Worm (Caenorhabditis elegans): Measurements from ENCODE around the gene cst-1.

cst-1 gene

ce11 chrX:4343915-4344314, 4.5 kb downstream of the cst-1 start, which contains the start of gene F14H12.3:
TSS of gene F14H12.3 (plus strand) at chrX:4344215.
- TF ChIP-seq unc-62 (GFP tag; optimal IDR thresholded peaks at IDR 0.05) = no peak

ce11 chrX:4350198-4350597, 10.8 kb downstream of the cst-1 start, which contains the start of gene F14H12.2:
TSS of gene F14H12.2 (plus strand) at chrX:4350498.
- no peak for TF ChIP-seq unc-62 (GFP tag; optimal IDR thresholded peaks at IDR 0.05)

ce11 chrX:4353318-4353717, 13.9 kb downstream of the cst-1 start, which contains the start of gene col-165:
TSS of gene col-165 (plus strand) at chrX:4353618.
- TF ChIP-seq unc-62 (GFP tag; optimal IDR thresholded peaks at IDR 0.05) = no peak

- TF ChIP-seq unc-62 (GFP tag; optimal IDR thresholded peaks at IDR 0.05) = no peak
Measured at ce11 chrX:4357467-4357866, 18.0 kb downstream of the cst-1 start, which contains the start of gene F14H12.6. TSS of gene F14H12.6 (minus strand) at chrX:4357567.

- TF ChIP-seq unc-62 (GFP tag; optimal IDR thresholded peaks at IDR 0.05) = no peak
Measured at ce11 chrX:4359030-4359429, 19.6 kb downstream of the cst-1 start.

- TF ChIP-seq unc-62 (GFP tag; optimal IDR thresholded peaks at IDR 0.05) = no peak
Measured at ce11 chrX:4362522-4362921, 23.1 kb downstream of the cst-1 start, which contains the start of gene F14H12.7. TSS of gene F14H12.7 (minus strand) at chrX:4362622.

ce11 chrX:4363200-4363599, 23.8 kb downstream of the cst-1 start, which contains the start of gene F14H12.17:
TSS of gene F14H12.17 (minus strand) at chrX:4363300.
- no peak for TF ChIP-seq unc-62 (GFP tag; optimal IDR thresholded peaks at IDR 0.05)

ce11 chrX:4364877-4365276, 25.4 kb downstream of the cst-1 start, which contains the start of gene F14H12.8:
TSS of gene F14H12.8 (minus strand) at chrX:4364977.
- TF ChIP-seq unc-62 (GFP tag; optimal IDR thresholded peaks at IDR 0.05) = no peak

ce11 chrX:4366231-4366630, 26.8 kb downstream of the cst-1 start, which contains the start of gene R160.3:
TSS of gene R160.3 (minus strand) at chrX:4366331.
- no peak for TF ChIP-seq unc-62 (GFP tag; optimal IDR thresholded peaks at IDR 0.05)

ce11 chrX:4367414-4367813, 28.0 kb downstream of the cst-1 start, which contains the start of gene R160.10:
TSS of gene R160.10 (minus strand) at chrX:4367514.
- TF ChIP-seq unc-62 (GFP tag; optimal IDR thresholded peaks at IDR 0.05) = no peak

- no peak for TF ChIP-seq unc-62 (GFP tag; optimal IDR thresholded peaks at IDR 0.05)
Measured at ce11 chrX:4368800-4369199, 29.4 kb downstream of the cst-1 start, which contains the start of gene R160.4. TSS of gene R160.4 (minus strand) at chrX:4368900.

ce11 chrX:4370756-4371155, 31.3 kb downstream of the cst-1 start, which contains the start of gene R160.5:
TSS of gene R160.5 (minus strand) at chrX:4370856.
- no peak for TF ChIP-seq unc-62 (GFP tag; optimal IDR thresholded peaks at IDR 0.05)

- TF ChIP-seq unc-62 (GFP tag; optimal IDR thresholded peaks at IDR 0.05) = no peak
Measured at ce11 chrX:4371413-4371812, 32.0 kb downstream of the cst-1 start, which contains the start of gene R160.13. TSS of gene R160.13 (minus strand) at chrX:4371513.

ce11 chrX:4371988-4372387, 32.6 kb downstream of the cst-1 start, which contains the start of gene R160.14:
TSS of gene R160.14 (minus strand) at chrX:4372088.
- no peak for TF ChIP-seq unc-62 (GFP tag; optimal IDR thresholded peaks at IDR 0.05)

ce11 chrX:4373123-4373522, 33.7 kb downstream of the cst-1 start, which contains the start of gene R160.6:
TSS of gene R160.6 (minus strand) at chrX:4373223.
- TF ChIP-seq unc-62 (GFP tag; optimal IDR thresholded peaks at IDR 0.05) = no peak

- TF ChIP-seq unc-62 (GFP tag; optimal IDR thresholded peaks at IDR 0.05) = no peak
Measured at ce11 chrX:4376801-4377200, 37.4 kb downstream of the cst-1 start, which contains the start of gene R160.2. TSS of gene R160.2 (minus strand) at chrX:4376901.

ce11 chrX:4377689-4378088, 38.3 kb downstream of the cst-1 start, which contains the start of gene R160.12:
TSS of gene R160.12 (minus strand) at chrX:4377789.
- no peak for TF ChIP-seq unc-62 (GFP tag; optimal IDR thresholded peaks at IDR 0.05)
